Worm (Caenorhabditis elegans): ENCODE results near the gene cab-1.
A peak's percentile ranks its signal among the peaks of the same experiment; 100 is the strongest.

cab-1 gene

ce11 chrX:12200577-12200976 lies 12.1 kb downstream of the cab-1 start (continued):
- TF ChIP-seq Y116A8C.19 (tag; optimal IDR thresholded peaks at IDR 0.05; ENCODE audit: borderline replicate concordance) (no peak), C16A3.4 (tag; optimal IDR thresholded peaks at IDR 0.05) (no peak), zip-4 (GFP tag; optimal IDR thresholded peaks at IDR 0.05) (no peak), unc-62 (GFP tag; optimal IDR thresholded peaks at IDR 0.05) (no peak), sox-4 (tag; optimal IDR thresholded peaks at IDR 0.05) (peak; percentile 82), unc-98 (GFP tag; IDR thresholded peaks at IDR 0.05) (no peak), ceh-90 (tag; optimal IDR thresholded peaks at IDR 0.05) (peak; percentile 3), lsy-2 (tag; optimal IDR thresholded peaks at IDR 0.05) (peak; percentile 36 to 55), pag-3 (tag; optimal IDR thresholded peaks at IDR 0.05; ENCODE audit: borderline replicate concordance, insufficient read depth) (no peak), alr-1 (tag; optimal IDR thresholded peaks at IDR 0.05; ENCODE audit: borderline replicate concordance) (no peak), egl-27 (tag; optimal IDR thresholded peaks at IDR 0.05) (no peak), isw-1 (GFP tag; IDR thresholded peaks at IDR 0.05) (no peak), ztf-11 (tag; optimal IDR thresholded peaks at IDR 0.05) (peak in 1 of 2 experiments; percentile 34), unc-86 (tag; optimal IDR thresholded peaks at IDR 0.05) (peak; percentile 73), mef-2 (tag; optimal IDR thresholded peaks at IDR 0.05) (peak; percentile 9), dsc-1 (tag; optimal IDR thresholded peaks at IDR 0.05) (peak; percentile 97), rnt-1 (tag; optimal IDR thresholded peaks at IDR 0.05) (no peak), pax-3 (tag; optimal IDR thresholded peaks at IDR 0.05) (peak; percentile 85), ztf-4 (tag; optimal IDR thresholded peaks at IDR 0.05) (peak; percentile 65), tbx-2 (tag; optimal IDR thresholded peaks at IDR 0.05) (peak; percentile 32), lin-15B (tag; optimal IDR thresholded peaks at IDR 0.05) (no peak), nhr-76 (tag; optimal IDR thresholded peaks at IDR 0.05) (no peak), hlh-17 (GFP tag; optimal IDR thresholded peaks at IDR 0.05; ENCODE audit: borderline replicate concordance) (no peak), hpl-2 (GFP tag; optimal IDR thresholded peaks at IDR 0.05) (no peak), lin-14 (GFP tag; optimal IDR thresholded peaks at IDR 0.05) (peak; percentile 85), lin-13 (GFP tag; optimal IDR thresholded peaks at IDR 0.05) (peak; percentile 27), fkh-8 (tag; optimal IDR thresholded peaks at IDR 0.05) (peak; percentile 97), nhr-237 (tag; optimal IDR thresholded peaks at IDR 0.05) (no peak), ceh-8 (GFP tag; optimal IDR thresholded peaks at IDR 0.05) (peak; percentile 12), ceh-63 (GFP tag; optimal IDR thresholded peaks at IDR 0.05) (no peak), nhr-20 (tag; optimal IDR thresholded peaks at IDR 0.05) (peak; percentile 45), ets-5 (GFP tag; IDR thresholded peaks at IDR 0.05) (0 out of 2 replicates have a peak, but pooled peaks have one; percentile 18), fkh-4 (tag; optimal IDR thresholded peaks at IDR 0.05; ENCODE audit: borderline replicate concordance) (peak; percentile 50), zag-1 (tag; optimal IDR thresholded peaks at IDR 0.05) (no peak), nhr-47 (tag; optimal IDR thresholded peaks at IDR 0.05) (peak; percentile 90), lin-35 (GFP tag; optimal IDR thresholded peaks at IDR 0.05) (no peak), F16B12.6 (tag; optimal IDR thresholded peaks at IDR 0.05) (no peak), jun-1 (tag; optimal IDR thresholded peaks at IDR 0.05) (no peak), swsn-7 (tag; optimal IDR thresholded peaks at IDR 0.05) (peak; percentile 72), efl-3 (GFP tag; optimal IDR thresholded peaks at IDR 0.05) (no peak), nhr-77 (tag; optimal IDR thresholded peaks at IDR 0.05) (no peak), ceh-88 (GFP tag; IDR thresholded peaks at IDR 0.05) (no peak)

- peak; percentile 72 for TF ChIP-seq lin-14 (GFP tag; optimal IDR thresholded peaks at IDR 0.05)
- no peak for TF ChIP-seq ceh-90 (tag; optimal IDR thresholded peaks at IDR 0.05)
- no peak for TF ChIP-seq mef-2 (tag; optimal IDR thresholded peaks at IDR 0.05)
- no peak for TF ChIP-seq ama-1 (optimal IDR thresholded peaks at IDR 0.05)
- TF ChIP-seq fkh-8 (tag; optimal IDR thresholded peaks at IDR 0.05), result peak; percentile 30
- no peak for TF ChIP-seq lsy-2 (tag; optimal IDR thresholded peaks at IDR 0.05)
- no peak for TF ChIP-seq C16A3.4 (tag; optimal IDR thresholded peaks at IDR 0.05)
- TF ChIP-seq nhr-20 (tag; optimal IDR thresholded peaks at IDR 0.05), result no peak
- no peak for TF ChIP-seq ceh-88 (GFP tag; IDR thresholded peaks at IDR 0.05)
- TF ChIP-seq vab-15 (tag; optimal IDR thresholded peaks at IDR 0.05), result no peak
- no peak for TF ChIP-seq alr-1 (tag; optimal IDR thresholded peaks at IDR 0.05; ENCODE audit: borderline replicate concordance)
- TF ChIP-seq nhr-11 (tag; optimal IDR thresholded peaks at IDR 0.05), result no peak
- TF ChIP-seq nhr-28 (tag; optimal IDR thresholded peaks at IDR 0.05), result no peak
- TF ChIP-seq mdl-1 (tag; optimal IDR thresholded peaks at IDR 0.05), result no peak
- TF ChIP-seq ceh-82 (tag; optimal IDR thresholded peaks at IDR 0.05), result no peak
- TF ChIP-seq ces-1 (GFP tag; optimal IDR thresholded peaks at IDR 0.05), result no peak
- no peak for TF ChIP-seq rnt-1 (tag; optimal IDR thresholded peaks at IDR 0.05)
- TF ChIP-seq dpl-1 (GFP tag; optimal IDR thresholded peaks at IDR 0.05), result no peak
- no peak for TF ChIP-seq pag-3 (tag; optimal IDR thresholded peaks at IDR 0.05; ENCODE audit: borderline replicate concordance, insufficient read depth)
- TF ChIP-seq nhr-76 (tag; optimal IDR thresholded peaks at IDR 0.05), result no peak
- no peak for TF ChIP-seq efl-1 (optimal IDR thresholded peaks at IDR 0.05)
- no peak for TF ChIP-seq efl-1 (GFP tag; optimal IDR thresholded peaks at IDR 0.05 in 1 of 2)
- TF ChIP-seq unc-86 (tag; optimal IDR thresholded peaks at IDR 0.05), result peak; percentile 92
Measured at ce11 chrX:12198298-12198697, 14.4 kb downstream of the cab-1 start.

All from whole organism, L1 larva.